Worm (Caenorhabditis elegans) whole organism, L4 larva: Measurements from ENCODE around the gene D1086.9.

ENCODE experiments used
- dmd-6 ChIP-seq: fragments of 200-800 bp; sonication (Bioruptor generic); IDR thresholded peaks from 2 replicates; pipeline ENCODE4 v1.3.6; 2022; ENCODE audit warnings: missing genetic modification reagents, missing genetic modification characterization, missing compliant biosample characterization
- lsy-2 ChIP-seq, 2 experiments: fragments of 150-350 bp in 1 of 2; sonication (generic microtip) in 1 of 2; optimal IDR thresholded peaks; 2 replicates each; lab custom pipeline; 2014 to 2017; ENCODE audit warnings: missing biosample characterization in 2 of 2, missing genetic modification characterization in 2 of 2
- mdl-1 ChIP-seq, 2 experiments: fragments of 150-350 bp in 1 of 2; sonication (generic microtip) in 1 of 2; optimal IDR thresholded peaks; 2 replicates each; lab custom pipeline; 2014 to 2017; ENCODE audit warnings: missing biosample characterization in 2 of 2, missing genetic modification characterization in 2 of 2
- skn-1 ChIP-seq: fragments of 150-350 bp; optimal IDR thresholded peaks from 2 replicates; lab custom pipeline; 2014; ENCODE audit warnings: missing biosample characterization, missing genetic modification characterization
- snpc-1.2 ChIP-seq: fragments of 200-800 bp; sonication (Bioruptor generic); IDR thresholded peaks from 2 replicates; pipeline ENCODE4 v1.3.6; 2022; ENCODE audit warnings: missing genetic modification reagents, missing genetic modification characterization, missing compliant biosample characterization

DNA sequence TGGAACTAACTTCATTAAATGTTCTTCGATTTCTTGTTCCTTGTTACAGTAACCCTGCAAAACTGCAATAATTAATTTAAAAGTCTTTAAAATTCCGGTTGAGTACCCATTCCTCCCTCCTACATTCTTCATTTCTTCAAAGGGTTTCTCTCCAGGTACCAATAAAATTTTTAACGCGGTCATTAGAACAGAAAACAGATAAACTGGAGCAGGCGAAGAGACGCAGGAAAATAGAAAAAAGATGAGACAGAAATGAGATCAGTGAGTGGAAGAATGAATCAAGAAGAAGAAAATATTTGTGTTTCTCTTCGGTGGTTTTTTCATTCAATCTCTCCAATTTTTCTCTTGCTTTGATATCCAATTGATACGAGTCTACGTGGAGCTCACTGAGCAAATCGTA lies 10.3 kb upstream of the D1086.9 start, which contains the start of gene D1086.8:
- TF ChIP-seq snpc-1.2 (no peak), dmd-6 (no peak), skn-1 (tag; lab: Kevin White, UChicago) (no peak), lsy-2 (tag; optimal IDR thresholded peaks at IDR 0.05; lab: Kevin White, UChicago) (peak in 1 of 2 experiments; percentile 17), mdl-1 (tag; optimal IDR thresholded peaks at IDR 0.05; lab: Kevin White, UChicago) (no peak)
